Worm (Caenorhabditis elegans) whole organism, L3 larva: Measurements from ENCODE around the gene ZC404.1.

Source experiments
- R02D3.7 ChIP-seq: fragments of 150-350 bp; optimal IDR thresholded peaks from 2 replicates; lab custom pipeline; 2014; ENCODE audit warnings: missing biosample characterization, missing genetic modification characterization
- ZK546.5 ChIP-seq: sonication (generic microtip); optimal IDR thresholded peaks from 2 replicates; lab custom pipeline; 2017; ENCODE audit warnings: missing biosample characterization, missing genetic modification characterization
- ama-1 ChIP-seq: fragments of 150-350 bp; optimal IDR thresholded peaks from 2 replicates; lab custom pipeline; 2018
- ceh-16 ChIP-seq: sonication (generic microtip); optimal IDR thresholded peaks from 2 replicates; lab custom pipeline; 2017; ENCODE audit warnings: missing biosample characterization, missing genetic modification characterization
- ceh-28 ChIP-seq: fragments of 150-350 bp; optimal IDR thresholded peaks from 2 replicates; lab custom pipeline; 2014; ENCODE audit warnings: missing biosample characterization, missing genetic modification reagents, missing genetic modification characterization
- ceh-82 ChIP-seq: fragments of 150-350 bp; optimal IDR thresholded peaks from 2 replicates; lab custom pipeline; 2014; ENCODE audit warnings: missing biosample characterization, missing genetic modification characterization
- egl-27 ChIP-seq: sonication (generic microtip); optimal IDR thresholded peaks from 4 replicates; lab custom pipeline; 2017; ENCODE audit warnings: missing biosample characterization, missing genetic modification reagents, missing genetic modification characterization
- egl-5 ChIP-seq: fragments of 150-350 bp; optimal IDR thresholded peaks from 2 replicates; lab custom pipeline; 2017; ENCODE audit warnings: missing biosample characterization, missing genetic modification reagents, missing genetic modification characterization, inconsistent platforms
- elt-1 ChIP-seq: fragments of 150-350 bp; optimal IDR thresholded peaks from 2 replicates; lab custom pipeline; 2014; ENCODE audit warnings: missing biosample characterization, missing genetic modification characterization
- elt-2 ChIP-seq: sonication (generic microtip); optimal IDR thresholded peaks from 2 replicates; lab custom pipeline; 2016; ENCODE audit warnings: missing genetic modification reagents, mild to moderate bottlenecking, missing genetic modification characterization, missing compliant biosample characterization
- fkh-10 ChIP-seq: sonication (generic microtip); optimal IDR thresholded peaks from 2 replicates; lab custom pipeline; 2017; ENCODE audit warnings: missing biosample characterization, missing genetic modification reagents, missing genetic modification characterization
- hmg-11 ChIP-seq: sonication (generic microtip); optimal IDR thresholded peaks from 2 replicates; lab custom pipeline; 2016; ENCODE audit warnings: missing genetic modification characterization, missing compliant biosample characterization
- jun-1 ChIP-seq: fragments of 150-350 bp; optimal IDR thresholded peaks from 2 replicates; lab custom pipeline; 2014; ENCODE audit warnings: missing biosample characterization, missing genetic modification reagents, missing genetic modification characterization
- lin-15B ChIP-seq: fragments of 150-350 bp; optimal IDR thresholded peaks from 2 replicates; lab custom pipeline; 2014; ENCODE audit warnings: missing biosample characterization, missing genetic modification characterization
- lin-39 ChIP-seq: fragments of 150-350 bp; optimal IDR thresholded peaks from 2 replicates; lab custom pipeline; 2018; ENCODE audit warnings: missing biosample characterization, missing genetic modification reagents, missing genetic modification characterization
- lsy-12 ChIP-seq: sonication (generic microtip); optimal IDR thresholded peaks from 2 replicates; lab custom pipeline; 2016; ENCODE audit warnings: mild to moderate bottlenecking, missing genetic modification characterization, missing compliant biosample characterization
- mdl-1 ChIP-seq: fragments of 150-350 bp; optimal IDR thresholded peaks from 2 replicates; lab custom pipeline; 2014; ENCODE audit warnings: missing biosample characterization, missing genetic modification characterization
- nfya-1 ChIP-seq: sonication (generic microtip); optimal IDR thresholded peaks from 2 replicates; lab custom pipeline; 2017; ENCODE audit warnings: missing genetic modification characterization, mild to moderate bottlenecking, missing compliant biosample characterization, antibody characterized with exemption, moderate library complexity; ENCODE audit not compliant: insufficient read depth
- nhr-11 ChIP-seq: fragments of 150-350 bp; optimal IDR thresholded peaks from 2 replicates; lab custom pipeline; 2014; ENCODE audit warnings: missing biosample characterization, missing genetic modification characterization
- nhr-12 ChIP-seq: fragments of 150-350 bp; optimal IDR thresholded peaks from 2 replicates; lab custom pipeline; 2014; ENCODE audit warnings: missing biosample characterization, missing genetic modification characterization
- nhr-23 ChIP-seq: fragments of 150-350 bp; optimal IDR thresholded peaks from 2 replicates; lab custom pipeline; 2014; ENCODE audit warnings: missing biosample characterization, missing genetic modification reagents, missing genetic modification characterization
- nhr-237 ChIP-seq: fragments of 150-350 bp; optimal IDR thresholded peaks from 2 replicates; lab custom pipeline; 2014; ENCODE audit warnings: missing biosample characterization, missing genetic modification characterization
- nhr-25 ChIP-seq: sonication (generic microtip); optimal IDR thresholded peaks from 2 replicates; lab custom pipeline; 2017; ENCODE audit warnings: missing biosample characterization, missing genetic modification characterization
- nhr-28 ChIP-seq: fragments of 150-350 bp; optimal IDR thresholded peaks from 2 replicates; lab custom pipeline; 2014; ENCODE audit warnings: missing biosample characterization, missing genetic modification characterization
- nhr-43 ChIP-seq: sonication (generic microtip); optimal IDR thresholded peaks from 2 replicates; lab custom pipeline; 2016; ENCODE audit warnings: mild to moderate bottlenecking, missing genetic modification characterization, missing compliant biosample characterization; ENCODE audit not compliant: poor library complexity, severe bottlenecking
- nhr-67 ChIP-seq: fragments of 150-350 bp; optimal IDR thresholded peaks from 2 replicates; lab custom pipeline; 2014; ENCODE audit warnings: missing biosample characterization, missing genetic modification characterization
- nhr-76 ChIP-seq: fragments of 150-350 bp; sonication (generic microtip); optimal IDR thresholded peaks from 5 replicates; lab custom pipeline; 2014; ENCODE audit warnings: missing biosample characterization, missing genetic modification characterization
- nhr-77 ChIP-seq: fragments of 150-350 bp; optimal IDR thresholded peaks from 2 replicates; lab custom pipeline; 2014; ENCODE audit warnings: missing biosample characterization, missing genetic modification characterization
- pha-4 ChIP-seq: fragments of 150-350 bp; optimal IDR thresholded peaks from 2 replicates; lab custom pipeline; 2014; ENCODE audit warnings: missing biosample characterization, missing genetic modification reagents, missing genetic modification characterization
- snpc-4 ChIP-seq: fragments of 150-350 bp; optimal IDR thresholded peaks from 2 replicates; lab custom pipeline; 2014; ENCODE audit warnings: missing biosample characterization, missing genetic modification characterization
- tbx-2 ChIP-seq: sonication (generic microtip); optimal IDR thresholded peaks from 2 replicates; lab custom pipeline; 2016; ENCODE audit warnings: mild to moderate bottlenecking, missing genetic modification characterization, missing compliant biosample characterization
- unc-62 ChIP-seq: fragments of 150-350 bp; sonication (generic microtip); optimal IDR thresholded peaks from 4 replicates; lab custom pipeline; 2014; ENCODE audit warnings: missing biosample characterization, missing genetic modification reagents, missing genetic modification characterization
- zag-1 ChIP-seq: fragments of 150-350 bp; optimal IDR thresholded peaks from 2 replicates; lab custom pipeline; 2014; ENCODE audit warnings: missing biosample characterization, missing genetic modification characterization
- ztf-11 ChIP-seq: fragments of 150-350 bp; optimal IDR thresholded peaks from 2 replicates; lab custom pipeline; 2014; ENCODE audit warnings: missing biosample characterization, missing genetic modification characterization

The ZC404.1 gene

ce11 chrV:6762361-6762760 is 31.6 kb upstream of the ZC404.1 start, which contains the start of gene T25F10.4:
TSS of gene T25F10.4 (minus strand) at chrV:6762461.
- no peak for TF ChIP-seq nfya-1 (tag; lab: Kevin White, UChicago)
- no peak for TF ChIP-seq nhr-237 (tag; lab: Kevin White, UChicago)
- no peak for TF ChIP-seq nhr-11
- no peak for TF ChIP-seq nhr-76 (tag; lab: Kevin White, UChicago)
- no peak for TF ChIP-seq nhr-43

- TF ChIP-seq hmg-11 (tag; lab: Kevin White, UChicago) (no peak), ZK546.5 (tag; lab: Kevin White, UChicago) (no peak), tbx-2 (tag; lab: Kevin White, UChicago) (no peak), ama-1 (lab: Kevin White, UChicago) (no peak), nhr-76 (tag; lab: Kevin White, UChicago) (no peak), jun-1 (no peak)
These were observed 29.0 kb upstream of the ZC404.1 start, which contains the start of gene bbs-8 for ce11 chrV:6764972-6765371. TSS of gene bbs-8 (minus strand) at chrV:6765072.

- no peak for TF ChIP-seq mdl-1
- TF ChIP-seq ceh-28: no peak
These were observed 26.4 kb upstream of the ZC404.1 start for ce11 chrV:6767576-6767975.

- TF ChIP-seq nhr-237 (tag; lab: Kevin White, UChicago) (no peak), nhr-76 (tag; lab: Kevin White, UChicago) (no peak), nfya-1 (tag; lab: Kevin White, UChicago) (peak; percentile 17)
These were observed 25.5 kb upstream of the ZC404.1 start, which contains the start of the genes T25F10.1 and clik-1 for ce11 chrV:6768452-6768929. TSS of gene T25F10.1 (plus strand) at chrV:6768502. TSS of gene clik-1 (minus strand) at chrV:6768732.

- TF ChIP-seq lsy-12 (tag; lab: Kevin White, UChicago): no peak
- no peak for TF ChIP-seq egl-27
- TF ChIP-seq ZK546.5 (tag; lab: Kevin White, UChicago): no peak
- no peak for TF ChIP-seq ceh-28
- TF ChIP-seq tbx-2 (tag; lab: Kevin White, UChicago): no peak
- TF ChIP-seq pha-4: no peak
- no peak for TF ChIP-seq lin-15B (tag; lab: Kevin White, UChicago)
- TF ChIP-seq nhr-28 (tag; lab: Kevin White, UChicago): no peak
- TF ChIP-seq zag-1 (tag; lab: Kevin White, UChicago): no peak
- TF ChIP-seq nhr-43: no peak
- TF ChIP-seq elt-2: no peak
- TF ChIP-seq nhr-12: no peak
These were observed 24.5 kb upstream of the ZC404.1 start for ce11 chrV:6769440-6769839.

- TF ChIP-seq nhr-23 (tag; lab: Kevin White, UChicago): no peak
- TF ChIP-seq elt-2: no peak
- no peak for TF ChIP-seq mdl-1
- no peak for TF ChIP-seq elt-1 (tag; lab: Kevin White, UChicago)
- TF ChIP-seq fkh-10: no peak
- TF ChIP-seq tbx-2 (tag; lab: Kevin White, UChicago): no peak
- TF ChIP-seq jun-1: no peak
- TF ChIP-seq nhr-25 (tag; lab: Kevin White, UChicago): no peak
- no peak for TF ChIP-seq egl-5 (tag; lab: Kevin White, UChicago)
- TF ChIP-seq, all 47 proteins: peak for 0
These were observed 22.3 kb upstream of the ZC404.1 start, which contains the start of gene srh-30 for ce11 chrV:6771645-6772044. TSS of gene srh-30 (minus strand) at chrV:6771745.

ce11 chrV:6773735-6774134 is 20.3 kb upstream of the ZC404.1 start, which contains the start of gene ZC404.16:
TSS of gene ZC404.16 (minus strand) at chrV:6773835.
- no peak for TF ChIP-seq hmg-11 (tag; lab: Kevin White, UChicago)
- no peak for TF ChIP-seq snpc-4 (tag; lab: Kevin White, UChicago)

- TF ChIP-seq egl-27 (no peak), ztf-11 (tag; lab: Kevin White, UChicago) (no peak), snpc-4 (tag; lab: Kevin White, UChicago) (no peak), nhr-23 (tag; lab: Kevin White, UChicago) (no peak), ZK546.5 (tag; lab: Kevin White, UChicago) (no peak), egl-5 (tag; lab: Kevin White, UChicago) (no peak), ceh-82 (no peak), nhr-77 (tag; lab: Kevin White, UChicago) (no peak), R02D3.7 (no peak), nhr-43 (no peak), nhr-67 (no peak), ceh-16 (no peak), ceh-28 (no peak), zag-1 (tag; lab: Kevin White, UChicago) (no peak), lin-39 (tag; lab: Kevin White, UChicago) (no peak), unc-62 (no peak)
These were observed 18.3 kb upstream of the ZC404.1 start, which contains the start of gene srh-28 for ce11 chrV:6775708-6776107. TSS of gene srh-28 (minus strand) at chrV:6775808.
